Worm (Caenorhabditis elegans): Measurements from ENCODE around the gene sre-42.

ce11 chrII:12342928-12343327, 43.8 kb downstream of the sre-42 start:
- TF ChIP-seq unc-39 (tag; optimal IDR thresholded peaks at IDR 0.05) (no peak), bed-3 (GFP tag; optimal IDR thresholded peaks at IDR 0.05) (no peak), lin-13 (tag; optimal IDR thresholded peaks at IDR 0.05) (no peak), zip-8 (tag; optimal IDR thresholded peaks at IDR 0.05) (no peak), nhr-76 (tag; optimal IDR thresholded peaks at IDR 0.05) (no peak), ztf-11 (tag; optimal IDR thresholded peaks at IDR 0.05) (no peak), nhr-237 (tag; optimal IDR thresholded peaks at IDR 0.05) (no peak), blmp-1 (tag; optimal IDR thresholded peaks at IDR 0.05) (no peak), nhr-28 (tag; optimal IDR thresholded peaks at IDR 0.05) (no peak), mab-5 (tag; optimal IDR thresholded peaks at IDR 0.05) (no peak), pha-4 (tag; optimal IDR thresholded peaks at IDR 0.05) (no peak), ceh-43 (GFP tag; optimal IDR thresholded peaks at IDR 0.05) (no peak)

All from whole organism, mixed stage, embryonic.